Worm (Caenorhabditis elegans): ENCODE measurements around the gene col-124.

The col-124 gene

ce11 chrIV:10252886-10253639, 36.8 kb downstream of the col-124 start:
- peak; percentile 50 for TF ChIP-seq crh-2 (tag; optimal IDR thresholded peaks at IDR 0.05)
- peak in 1 of 2 experiments; percentile 8 for TF ChIP-seq lsy-2 (tag; optimal IDR thresholded peaks at IDR 0.05)
- TF ChIP-seq peb-1 (tag; optimal IDR thresholded peaks at IDR 0.05), result no peak
- TF ChIP-seq elt-3 (tag; optimal IDR thresholded peaks at IDR 0.05), result no peak
- peak; percentile 3 for TF ChIP-seq sma-9 (GFP tag; optimal IDR thresholded peaks at IDR 0.05)
- TF ChIP-seq sma-9 (tag; optimal IDR thresholded peaks at IDR 0.05), result no peak
- TF ChIP-seq fos-1 (tag; optimal IDR thresholded peaks at IDR 0.05), result peak; percentile 13

ce11 chrIV:10259557-10259956, 43.3 kb downstream of the col-124 start, which contains the start of gene F01G10.9:
TSS of gene F01G10.9 (minus strand) at chrIV:10259657.
- TF ChIP-seq ceh-16 (tag; optimal IDR thresholded peaks at IDR 0.05) (no peak), nhr-25 (tag; optimal IDR thresholded peaks at IDR 0.05) (no peak), crh-2 (tag; optimal IDR thresholded peaks at IDR 0.05) (no peak), sma-9 (GFP tag; optimal IDR thresholded peaks at IDR 0.05) (no peak), sma-9 (tag; optimal IDR thresholded peaks at IDR 0.05) (no peak), nhr-77 (tag; optimal IDR thresholded peaks at IDR 0.05) (no peak), mab-5 (tag; optimal IDR thresholded peaks at IDR 0.05) (no peak), alr-1 (tag; optimal IDR thresholded peaks at IDR 0.05) (no peak), ztf-1 (GFP tag; conservative IDR thresholded peaks at IDR 0.05) (no peak), mdl-1 (tag; optimal IDR thresholded peaks at IDR 0.05) (no peak), sem-4 (tag; optimal IDR thresholded peaks at IDR 0.05) (no peak), C34F6.9 (tag; optimal IDR thresholded peaks at IDR 0.05) (no peak), lsy-2 (tag; optimal IDR thresholded peaks at IDR 0.05) (no peak), egl-27 (tag; optimal IDR thresholded peaks at IDR 0.05) (no peak), blmp-1 (tag; optimal IDR thresholded peaks at IDR 0.05; ENCODE audit: insufficient read depth) (no peak), nhr-23 (tag; optimal IDR thresholded peaks at IDR 0.05) (no peak)

- peak; percentile 86 for TF ChIP-seq elt-1 (tag; optimal IDR thresholded peaks at IDR 0.05)
- peak; percentile 46 for TF ChIP-seq egl-27 (tag; optimal IDR thresholded peaks at IDR 0.05)
- TF ChIP-seq fos-1 (tag; optimal IDR thresholded peaks at IDR 0.05), result peak; percentile 7
- TF ChIP-seq blmp-1 (tag; optimal IDR thresholded peaks at IDR 0.05; ENCODE audit: insufficient read depth), result peak; percentile 19
- no peak for TF ChIP-seq mab-5 (tag; optimal IDR thresholded peaks at IDR 0.05)
- no peak for TF ChIP-seq sem-4 (tag; optimal IDR thresholded peaks at IDR 0.05)
- no peak for TF ChIP-seq nhr-10 (tag; optimal IDR thresholded peaks at IDR 0.05)
- no peak for TF ChIP-seq skn-1 (tag; optimal IDR thresholded peaks at IDR 0.05)
- TF ChIP-seq peb-1 (tag; optimal IDR thresholded peaks at IDR 0.05), result no peak
- no peak for TF ChIP-seq zag-1 (tag; optimal IDR thresholded peaks at IDR 0.05)
- TF ChIP-seq nhr-11 (tag; optimal IDR thresholded peaks at IDR 0.05), result no peak
- TF ChIP-seq sma-9 (GFP tag; optimal IDR thresholded peaks at IDR 0.05), result peak; percentile 49
- no peak for TF ChIP-seq sma-9 (tag; optimal IDR thresholded peaks at IDR 0.05)
- peak; percentile 5 for TF ChIP-seq ceh-16 (tag; optimal IDR thresholded peaks at IDR 0.05)
- TF ChIP-seq nhr-21 (tag; optimal IDR thresholded peaks at IDR 0.05), result peak; percentile 63
- TF ChIP-seq lsy-2 (tag; optimal IDR thresholded peaks at IDR 0.05), result peak in 1 of 2 experiments; percentile 25
Observed at ce11 chrIV:10261061-10261460, 44.8 kb downstream of the col-124 start.
